Worm (Caenorhabditis elegans): ENCODE data around the gene ZK721.4.
A peak's percentile ranks its signal among the peaks of the same experiment; 100 is the strongest.

ZK721.4 gene

DNA sequence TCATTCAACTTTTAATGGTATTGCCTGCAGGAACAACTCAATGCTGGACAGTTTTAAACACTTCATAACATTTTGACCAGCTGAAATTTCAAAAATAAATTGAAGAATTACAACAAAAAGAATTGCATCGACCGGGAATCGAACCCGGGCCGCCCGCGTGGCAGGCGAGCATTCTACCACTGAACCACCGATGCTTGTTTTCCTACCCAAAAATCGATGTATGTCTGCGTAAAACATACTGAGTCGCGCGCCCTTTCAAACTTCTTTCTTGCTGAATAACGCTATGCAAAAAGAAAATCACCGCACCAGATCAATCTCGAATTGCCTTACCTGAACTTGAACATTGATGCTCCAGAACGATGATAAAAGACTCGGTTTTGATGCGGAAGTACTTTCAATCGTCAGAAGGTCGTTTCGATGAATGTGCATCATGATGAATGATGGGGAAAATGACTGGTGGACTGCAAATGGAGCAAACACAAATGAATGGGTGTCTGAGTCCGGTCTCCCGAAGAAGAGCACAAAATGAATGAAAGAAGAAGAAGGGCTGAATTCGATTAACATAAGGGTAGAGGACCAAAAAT is 18.1 kb downstream of the ZK721.4 start, which contains the start of gene R04E5.7:
R04E5.7 (minus strand) TSS at position 564 of the 584 bp plus-strand sequence.
- peak; percentile 36 for TF ChIP-seq T23F11.4 (GFP tag; optimal IDR thresholded peaks at IDR 0.05)
- no peak for TF ChIP-seq ceh-6 (GFP tag; optimal IDR thresholded peaks at IDR 0.05)
- TF ChIP-seq C08G9.2 (tag; optimal IDR thresholded peaks at IDR 0.05), result peak; percentile 37

DNA sequence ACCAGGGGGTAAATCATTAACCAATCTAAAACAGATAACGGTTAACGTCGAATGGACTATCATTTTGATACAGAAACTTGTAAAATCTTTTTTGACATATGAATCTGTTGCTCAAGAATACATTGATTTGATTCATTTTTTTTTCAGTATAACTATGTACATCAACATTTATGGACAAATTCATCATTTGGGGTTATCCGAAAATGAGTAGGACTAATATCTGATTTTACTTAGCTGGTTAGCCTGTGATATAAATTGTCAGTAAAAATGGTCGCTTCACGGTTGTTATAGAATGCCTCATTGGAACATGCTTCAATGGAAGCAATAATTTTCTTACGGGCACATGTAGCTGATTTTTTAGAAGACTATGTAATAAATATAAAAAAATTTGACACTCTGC is 19.0 kb downstream of the ZK721.4 start:
- no peak for TF ChIP-seq lim-6 (tag; optimal IDR thresholded peaks at IDR 0.05)
- no peak for TF ChIP-seq Y22D7AL.16 (tag; optimal IDR thresholded peaks at IDR 0.05)
- no peak for TF ChIP-seq dmd-4 (tag; optimal IDR thresholded peaks at IDR 0.05; ENCODE audit: borderline replicate concordance)
- no peak for TF ChIP-seq T23F11.4 (GFP tag; optimal IDR thresholded peaks at IDR 0.05)
- TF ChIP-seq ztf-16 (tag; optimal IDR thresholded peaks at IDR 0.05), result no peak
- no peak for TF ChIP-seq unc-86 (tag; optimal IDR thresholded peaks at IDR 0.05)
- TF ChIP-seq pqm-1 (tag; optimal IDR thresholded peaks at IDR 0.05), result no peak
- TF ChIP-seq unc-55 (GFP tag; optimal IDR thresholded peaks at IDR 0.05), result no peak

DNA sequence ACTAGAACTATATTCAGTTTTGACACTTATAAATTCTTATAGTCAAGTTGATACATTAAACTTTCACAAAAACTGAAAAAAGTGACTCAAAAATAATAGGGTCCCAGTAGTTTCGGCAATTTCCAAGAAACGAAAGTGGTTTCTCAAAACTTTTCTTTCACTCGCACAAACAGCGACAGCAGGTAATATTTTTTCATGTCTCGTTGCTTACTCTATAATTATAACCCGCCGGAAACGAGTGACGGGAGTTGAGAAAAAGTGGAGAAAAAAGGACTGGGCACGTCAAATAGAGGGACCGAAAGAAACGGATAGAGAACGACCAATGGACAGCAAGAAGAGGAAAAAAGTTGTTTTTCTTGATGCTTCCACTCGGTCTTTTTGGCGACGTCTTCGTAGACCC is 21.3 kb downstream of the ZK721.4 start:
- TF ChIP-seq zip-5 (tag; optimal IDR thresholded peaks at IDR 0.05) (no peak), ref-2 (tag; optimal IDR thresholded peaks at IDR 0.05) (no peak), hlh-8 (tag; optimal IDR thresholded peaks at IDR 0.05) (no peak), unc-55 (GFP tag; optimal IDR thresholded peaks at IDR 0.05) (no peak), tbx-7 (tag; optimal IDR thresholded peaks at IDR 0.05) (no peak), syd-9 (tag; optimal IDR thresholded peaks at IDR 0.05) (no peak), pros-1 (tag; optimal IDR thresholded peaks at IDR 0.05) (no peak), dve-1 (tag; optimal IDR thresholded peaks at IDR 0.05) (no peak)

- TF ChIP-seq T23F11.4 (GFP tag; optimal IDR thresholded peaks at IDR 0.05) (no peak), gmeb-2 (tag; optimal IDR thresholded peaks at IDR 0.05) (no peak), lin-11 (tag; optimal IDR thresholded peaks at IDR 0.05) (no peak), ceh-31 (tag; optimal IDR thresholded peaks at IDR 0.05) (no peak), npax-4 (tag; optimal IDR thresholded peaks at IDR 0.05) (no peak), ahr-1 (tag; optimal IDR thresholded peaks at IDR 0.05) (no peak), pat-9 (tag; optimal IDR thresholded peaks at IDR 0.05) (no peak), C38D4.7 (GFP tag; optimal IDR thresholded peaks at IDR 0.05) (no peak)
Measured at ce11 chrX:8800355-8800754, 21.7 kb downstream of the ZK721.4 start.

DNA sequence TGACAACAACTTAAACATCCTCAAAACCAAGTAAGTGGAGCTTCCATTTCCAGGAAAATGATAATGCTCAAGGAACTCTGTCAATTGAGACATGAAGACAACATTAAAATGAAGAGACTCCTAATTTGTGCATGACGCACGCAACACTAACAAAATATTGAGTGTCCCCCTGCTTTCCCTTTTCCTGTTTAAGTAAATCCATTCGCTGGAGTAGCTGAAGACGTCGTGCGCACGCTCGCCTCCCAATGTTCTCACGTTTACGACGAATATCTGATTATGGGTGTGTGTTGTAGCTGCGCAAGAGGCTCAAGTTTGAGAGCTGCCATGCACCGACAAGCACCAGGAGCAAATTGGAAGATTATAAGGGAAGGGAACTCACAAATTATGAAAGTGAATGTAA is 22.3 kb downstream of the ZK721.4 start:
- TF ChIP-seq npax-4 (tag; optimal IDR thresholded peaks at IDR 0.05) (no peak), ceh-31 (tag; optimal IDR thresholded peaks at IDR 0.05) (peak; percentile 26), unc-42 (tag; optimal IDR thresholded peaks at IDR 0.05) (peak; percentile 97)

DNA sequence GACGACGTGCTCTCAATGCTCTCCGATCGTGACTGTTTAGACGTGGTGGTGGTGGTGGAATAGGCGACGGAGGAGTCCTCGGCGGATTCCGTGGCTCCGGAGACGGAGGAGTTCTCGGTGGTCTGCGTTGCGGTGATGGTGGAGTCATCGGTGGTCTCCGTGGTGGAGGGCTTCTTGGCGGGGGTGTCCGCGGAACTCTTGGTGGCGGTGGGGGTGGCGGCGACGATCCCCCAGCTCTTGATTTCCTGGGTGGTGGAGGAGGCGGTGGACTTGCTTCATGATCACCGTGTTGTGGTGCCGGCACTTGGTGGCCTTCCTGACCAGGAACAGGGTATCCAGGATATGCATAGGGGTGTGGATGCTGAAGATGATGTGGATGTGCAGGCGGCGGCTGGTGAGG is 26.8 kb downstream of the ZK721.4 start:
- no peak for TF ChIP-seq ceh-19 (GFP tag; optimal IDR thresholded peaks at IDR 0.05)
- TF ChIP-seq sox-4 (tag; optimal IDR thresholded peaks at IDR 0.05), result no peak
- TF ChIP-seq gmeb-2 (tag; optimal IDR thresholded peaks at IDR 0.05), result no peak

- TF ChIP-seq ref-2 (tag; optimal IDR thresholded peaks at IDR 0.05), result peak; percentile 11
- peak; percentile 36 for TF ChIP-seq unc-42 (tag; optimal IDR thresholded peaks at IDR 0.05)
- TF ChIP-seq ama-1 (optimal IDR thresholded peaks at IDR 0.05), result no peak
- no peak for TF ChIP-seq hlh-30 (tag; optimal IDR thresholded peaks at IDR 0.05; ENCODE audit: insufficient read depth)
- TF ChIP-seq fkh-6 (tag; optimal IDR thresholded peaks at IDR 0.05), result peak; percentile 36
Measured at ce11 chrX:8806070-8806799, 27.6 kb downstream of the ZK721.4 start, which contains the start of gene R04E5.8. TSS of gene R04E5.8 (minus strand) at chrX:8806120.
